Worm (Caenorhabditis elegans): ENCODE results near the gene set-4.
A peak's percentile ranks its signal among the peaks of the same experiment; 100 is the strongest.

set-4 gene

DNA sequence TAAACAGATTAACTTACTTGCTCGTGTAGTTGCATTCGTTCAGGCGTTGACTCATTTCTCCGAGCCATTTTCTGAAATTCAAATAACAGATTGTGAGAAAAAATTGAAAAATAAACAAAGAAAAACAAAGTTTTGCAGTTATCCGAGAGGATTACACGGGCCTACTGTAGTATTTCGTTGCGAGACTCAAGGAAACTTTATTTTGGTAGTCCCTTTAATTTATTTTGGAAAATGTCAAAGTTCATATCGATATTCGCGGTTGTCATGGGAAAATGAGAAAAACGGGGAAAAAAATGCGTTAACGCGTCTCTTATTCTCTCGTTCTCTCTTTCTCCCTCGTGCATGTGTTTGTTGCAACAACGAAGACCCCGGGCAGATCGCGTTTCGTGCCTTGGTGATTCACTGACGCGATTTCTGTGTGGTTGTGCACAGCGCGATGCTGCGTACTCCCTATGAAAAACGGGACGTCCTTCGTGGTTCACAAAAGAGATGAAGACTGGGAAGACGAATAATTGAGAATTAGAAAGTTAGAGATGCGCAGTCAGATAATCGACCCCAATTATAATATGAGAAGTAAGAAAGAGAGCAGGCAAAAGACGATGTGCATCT is at the start of gene set-4 (continued):
- TF ChIP-seq isw-1 (GFP tag; IDR thresholded peaks at IDR 0.05) = peak; percentile 89
- no peak for TF ChIP-seq hlh-17 (GFP tag; optimal IDR thresholded peaks at IDR 0.05; ENCODE audit: borderline replicate concordance)
- TF ChIP-seq efl-3 (GFP tag; optimal IDR thresholded peaks at IDR 0.05) = no peak
- peak; percentile 25 for TF ChIP-seq unc-62 (GFP tag; optimal IDR thresholded peaks at IDR 0.05)
- peak; percentile 93 for TF ChIP-seq fkh-8 (tag; optimal IDR thresholded peaks at IDR 0.05)
- peak; percentile 96 for TF ChIP-seq swsn-7 (tag; optimal IDR thresholded peaks at IDR 0.05)
- TF ChIP-seq hpl-2 (GFP tag; optimal IDR thresholded peaks at IDR 0.05) = peak; percentile 87
- peak; percentile 95 for TF ChIP-seq fos-1 (tag; optimal IDR thresholded peaks at IDR 0.05)
- TF ChIP-seq zag-1 (tag; optimal IDR thresholded peaks at IDR 0.05) = no peak
- TF ChIP-seq sox-4 (tag; optimal IDR thresholded peaks at IDR 0.05) = peak; percentile 83
- peak; percentile 96 for TF ChIP-seq unc-86 (tag; optimal IDR thresholded peaks at IDR 0.05)
- TF ChIP-seq lin-14 (GFP tag; optimal IDR thresholded peaks at IDR 0.05) = peak; percentile 98
- peak; percentile 94 to 95 for TF ChIP-seq lsy-2 (tag; optimal IDR thresholded peaks at IDR 0.05)
- TF ChIP-seq unc-130 (tag; optimal IDR thresholded peaks at IDR 0.05) = peak; percentile 90
- TF ChIP-seq snu-23 (GFP tag; optimal IDR thresholded peaks at IDR 0.05) = peak; percentile 97
- TF ChIP-seq ceh-8 (GFP tag; optimal IDR thresholded peaks at IDR 0.05) = peak; percentile 86
- peak; percentile 74 for TF ChIP-seq lin-39 (tag; optimal IDR thresholded peaks at IDR 0.05)
- TF ChIP-seq aly-2 (tag; optimal IDR thresholded peaks at IDR 0.05) = peak; percentile 65
- TF ChIP-seq ceh-90 (tag; optimal IDR thresholded peaks at IDR 0.05) = no peak
- peak; percentile 71 for TF ChIP-seq sup-37 (GFP tag; optimal IDR thresholded peaks at IDR 0.05)
- no peak for TF ChIP-seq sptf-1 (tag; optimal IDR thresholded peaks at IDR 0.05)
- peak in 1 of 2 experiments; percentile 84 for TF ChIP-seq ztf-11 (tag; optimal IDR thresholded peaks at IDR 0.05)
- TF ChIP-seq nhr-77 (tag; optimal IDR thresholded peaks at IDR 0.05) = peak; percentile 92
- peak; percentile 95 for TF ChIP-seq dsc-1 (tag; optimal IDR thresholded peaks at IDR 0.05)
- peak; percentile 23 for TF ChIP-seq C34B4.2 (tag; optimal IDR thresholded peaks at IDR 0.05)
- TF ChIP-seq unc-98 (GFP tag; IDR thresholded peaks at IDR 0.05) = no peak
- peak; percentile 92 for TF ChIP-seq nhr-19 (GFP tag; conservative IDR thresholded peaks at IDR 0.05)
- TF ChIP-seq mep-1 (tag; optimal IDR thresholded peaks at IDR 0.05) = peak; percentile 97
- TF ChIP-seq fkh-10 (GFP tag; optimal IDR thresholded peaks at IDR 0.05) = peak; percentile 91
- TF ChIP-seq lin-15B (tag; optimal IDR thresholded peaks at IDR 0.05) = peak; percentile 76
- peak; percentile 80 for TF ChIP-seq pax-3 (tag; optimal IDR thresholded peaks at IDR 0.05)
- TF ChIP-seq nhr-71 (tag; optimal IDR thresholded peaks at IDR 0.05) = peak; percentile 97
- TF ChIP-seq C16A3.4 (tag; optimal IDR thresholded peaks at IDR 0.05) = peak; percentile 95

DNA sequence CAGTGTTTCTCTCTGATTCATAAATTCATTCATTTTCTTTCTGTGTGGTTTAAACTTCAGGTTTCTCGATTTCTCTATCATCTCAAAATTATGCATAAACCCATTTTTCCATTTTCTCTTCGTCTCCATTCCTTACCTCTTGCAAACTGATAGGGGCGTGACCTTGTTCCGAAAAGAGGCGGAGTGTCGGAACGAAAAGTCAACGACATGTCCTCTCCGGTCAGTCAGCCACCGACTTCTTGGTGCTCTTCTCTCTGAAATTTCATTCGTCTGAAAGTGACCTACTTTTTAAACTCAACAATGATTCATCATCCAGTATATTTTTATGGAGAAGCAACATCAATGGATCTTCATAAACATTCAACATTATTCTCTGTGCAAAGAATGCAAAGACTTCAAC is 49.7 kb upstream of the set-4 start, which contains the start of gene F58F12.12:
Gene F58F12.12, plus strand, starts transcription at position 301 of the 400 bp plus-strand sequence.
- TF ChIP-seq ces-1 (GFP tag; optimal IDR thresholded peaks at IDR 0.05) = no peak
- no peak for TF ChIP-seq isw-1 (GFP tag; IDR thresholded peaks at IDR 0.05)
- peak; percentile 5 for TF ChIP-seq blmp-1 (tag; optimal IDR thresholded peaks at IDR 0.05)

DNA sequence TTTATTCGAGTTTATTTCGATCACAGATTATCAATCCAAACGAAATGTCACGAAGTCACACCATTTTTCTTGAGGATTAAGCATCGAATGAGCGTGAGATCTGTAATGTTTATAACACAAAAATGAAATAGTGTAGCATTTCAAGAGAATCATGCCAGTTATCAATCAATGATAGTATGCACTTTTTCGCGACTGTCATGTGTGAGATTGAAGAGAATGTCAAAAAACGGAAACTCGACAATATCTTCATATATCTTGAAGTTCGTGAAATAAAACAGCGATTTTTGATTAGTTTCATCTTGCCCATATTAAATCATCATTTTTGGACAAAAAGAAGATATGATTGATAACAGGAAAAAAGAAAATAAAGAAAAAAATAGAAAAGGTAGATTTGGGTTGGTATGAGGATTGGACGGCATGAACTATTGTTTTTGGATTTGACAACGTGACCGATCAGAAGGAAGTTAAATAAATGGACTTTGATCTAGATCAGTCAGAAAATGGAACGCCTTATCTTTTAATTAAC is 48.0 kb upstream of the set-4 start:
- TF ChIP-seq fkh-4 (tag; optimal IDR thresholded peaks at IDR 0.05; ENCODE audit: borderline replicate concordance) = no peak
- peak; percentile 27 for TF ChIP-seq snu-23 (GFP tag; optimal IDR thresholded peaks at IDR 0.05)
- peak; percentile 54 for TF ChIP-seq nhr-71 (tag; optimal IDR thresholded peaks at IDR 0.05)
- no peak for TF ChIP-seq unc-30 (tag; optimal IDR thresholded peaks at IDR 0.05)
- TF ChIP-seq blmp-1 (tag; optimal IDR thresholded peaks at IDR 0.05) = peak; percentile 73
- no peak for TF ChIP-seq ceh-82 (tag; optimal IDR thresholded peaks at IDR 0.05)
- peak in 4 of 6 experiments; percentile 22 to 62 (median 44) for TF ChIP-seq elt-3 (tag; optimal IDR thresholded peaks at IDR 0.05)
- TF ChIP-seq alr-1 (tag; optimal IDR thresholded peaks at IDR 0.05; ENCODE audit: borderline replicate concordance) = no peak
- TF ChIP-seq xbp-1 (tag; optimal IDR thresholded peaks at IDR 0.05) = no peak
- peak; percentile 5 for TF ChIP-seq tbx-2 (tag; optimal IDR thresholded peaks at IDR 0.05)
- TF ChIP-seq nhr-20 (tag; optimal IDR thresholded peaks at IDR 0.05) = peak; percentile 36
- TF ChIP-seq aly-2 (tag; optimal IDR thresholded peaks at IDR 0.05) = no peak
- no peak for TF ChIP-seq hlh-17 (GFP tag; optimal IDR thresholded peaks at IDR 0.05; ENCODE audit: borderline replicate concordance)
- TF ChIP-seq ceh-63 (GFP tag; optimal IDR thresholded peaks at IDR 0.05) = no peak
- TF ChIP-seq mef-2 (tag; optimal IDR thresholded peaks at IDR 0.05) = no peak
- TF ChIP-seq nhr-85 (tag) = peak; percentile 75
- no peak for TF ChIP-seq mdl-1 (tag; optimal IDR thresholded peaks at IDR 0.05)
- no peak for TF ChIP-seq lin-13 (GFP tag; optimal IDR thresholded peaks at IDR 0.05)
- no peak for TF ChIP-seq sptf-1 (tag; optimal IDR thresholded peaks at IDR 0.05)
- no peak for TF ChIP-seq dpl-1 (GFP tag; optimal IDR thresholded peaks at IDR 0.05)
